Worm (Caenorhabditis elegans) whole organism, L4/young adult: ENCODE measurements around the gene C23H3.5.

Experiments used
- W03F9.2 ChIP-seq: fragments of 150-350 bp; optimal IDR thresholded peaks from 2 replicates; lab custom pipeline; 2014; ENCODE audit warnings: missing biosample characterization, missing genetic modification characterization
- dao-5 ChIP-seq: sonication (generic microtip); optimal IDR thresholded peaks from 2 replicates; lab custom pipeline; 2016; ENCODE audit warnings: missing genotype, missing genetic modification characterization, moderate library complexity, missing compliant biosample characterization
- him-1 ChIP-seq: sonication (generic microtip); optimal IDR thresholded peaks from 2 replicates; lab custom pipeline; 2016; ENCODE audit warnings: missing genotype, missing genetic modification reagents, missing genetic modification characterization, missing compliant biosample characterization

The C23H3.5 gene

ce11 chrII:61013-61412 is 13.6 kb downstream of the C23H3.5 start, which contains the start of gene C23H3.2:
Gene C23H3.2 (plus strand): TSS chrII:61313.
- TF ChIP-seq him-1 (tag; lab: Kevin White, UChicago) (no peak), W03F9.2 (tag; lab: Kevin White, UChicago) (no peak)

ce11 chrII:65484-65883 is 18.1 kb downstream of the C23H3.5 start:
- TF ChIP-seq dao-5 (tag; lab: Kevin White, UChicago): no peak
- TF ChIP-seq W03F9.2 (tag; lab: Kevin White, UChicago): no peak
- no peak for TF ChIP-seq him-1 (tag; lab: Kevin White, UChicago)

ce11 chrII:66322-66721 is 18.9 kb downstream of the C23H3.5 start:
- TF ChIP-seq dao-5 (tag; lab: Kevin White, UChicago): no peak
- TF ChIP-seq him-1 (tag; lab: Kevin White, UChicago): no peak
- TF ChIP-seq W03F9.2 (tag; lab: Kevin White, UChicago): no peak

ce11 chrII:67663-68062 is 20.3 kb downstream of the C23H3.5 start:
- TF ChIP-seq him-1 (tag; lab: Kevin White, UChicago) (no peak), dao-5 (tag; lab: Kevin White, UChicago) (no peak), W03F9.2 (tag; lab: Kevin White, UChicago) (no peak)

- TF ChIP-seq W03F9.2 (tag; lab: Kevin White, UChicago): no peak
These were observed 21.4 kb downstream of the C23H3.5 start for ce11 chrII:68757-69156.

ce11 chrII:69354-69753 is 22.0 kb downstream of the C23H3.5 start, which contains the start of gene egl-26:
Gene egl-26 (plus strand): TSS chrII:69654.
- TF ChIP-seq him-1 (tag; lab: Kevin White, UChicago) (no peak), W03F9.2 (tag; lab: Kevin White, UChicago) (no peak), dao-5 (tag; lab: Kevin White, UChicago) (no peak)

- no peak for TF ChIP-seq dao-5 (tag; lab: Kevin White, UChicago)
- no peak for TF ChIP-seq him-1 (tag; lab: Kevin White, UChicago)
- no peak for TF ChIP-seq W03F9.2 (tag; lab: Kevin White, UChicago)
These were observed 25.9 kb downstream of the C23H3.5 start for ce11 chrII:73329-73728.

ce11 chrII:73892-74291 is 26.5 kb downstream of the C23H3.5 start:
- no peak for TF ChIP-seq W03F9.2 (tag; lab: Kevin White, UChicago)

ce11 chrII:75831-76230 is 28.5 kb downstream of the C23H3.5 start:
- TF ChIP-seq him-1 (tag; lab: Kevin White, UChicago) (no peak), dao-5 (tag; lab: Kevin White, UChicago) (no peak), W03F9.2 (tag; lab: Kevin White, UChicago) (no peak)

ce11 chrII:76662-77061 is 29.3 kb downstream of the C23H3.5 start:
- no peak for TF ChIP-seq dao-5 (tag; lab: Kevin White, UChicago)
- no peak for TF ChIP-seq W03F9.2 (tag; lab: Kevin White, UChicago)
- no peak for TF ChIP-seq him-1 (tag; lab: Kevin White, UChicago)

- no peak for TF ChIP-seq W03F9.2 (tag; lab: Kevin White, UChicago)
- TF ChIP-seq dao-5 (tag; lab: Kevin White, UChicago): no peak
These were observed 31.8 kb downstream of the C23H3.5 start, which contains the start of gene C23H3.9 for ce11 chrII:79166-79565. Gene C23H3.9 (minus strand): TSS chrII:79266.

ce11 chrII:84134-84533 is 36.8 kb downstream of the C23H3.5 start, which contains the start of gene C50D2.6:
Gene C50D2.6 (plus strand): TSS chrII:84434.
- TF ChIP-seq him-1 (tag; lab: Kevin White, UChicago): no peak
- TF ChIP-seq W03F9.2 (tag; lab: Kevin White, UChicago): no peak
- no peak for TF ChIP-seq dao-5 (tag; lab: Kevin White, UChicago)

- TF ChIP-seq dao-5 (tag; lab: Kevin White, UChicago): no peak
- no peak for TF ChIP-seq W03F9.2 (tag; lab: Kevin White, UChicago)
- TF ChIP-seq him-1 (tag; lab: Kevin White, UChicago): no peak
These were observed 39.4 kb downstream of the C23H3.5 start for ce11 chrII:86794-87193.

- TF ChIP-seq dao-5 (tag; lab: Kevin White, UChicago) (no peak), W03F9.2 (tag; lab: Kevin White, UChicago) (no peak), him-1 (tag; lab: Kevin White, UChicago) (no peak)
These were observed 40.6 kb downstream of the C23H3.5 start for ce11 chrII:87937-88336.

- no peak for TF ChIP-seq dao-5 (tag; lab: Kevin White, UChicago)
- no peak for TF ChIP-seq W03F9.2 (tag; lab: Kevin White, UChicago)
- no peak for TF ChIP-seq him-1 (tag; lab: Kevin White, UChicago)
These were observed 44.0 kb downstream of the C23H3.5 start, which contains the start of gene mcat-1 for ce11 chrII:91419-91818. Gene mcat-1 (minus strand): TSS chrII:91519.
